Worm (Caenorhabditis elegans) whole organism, young adult: ENCODE results near the gene C36E6.8.
A peak's percentile ranks its signal among the peaks of the same experiment; 100 is the strongest.

Source experiments
- B0035.1 ChIP-seq: sonication (generic microtip); optimal IDR thresholded peaks from 2 replicates; lab custom pipeline; 2016; ENCODE audit warnings: missing genetic modification characterization, mild to moderate bottlenecking, missing compliant biosample characterization, missing genotype, missing genetic modification reagents
- C17E4.6 ChIP-seq: fragments of 200-800 bp; sonication (Bioruptor generic); IDR thresholded peaks from 2 replicates; pipeline ENCODE4 v1.3.6; 2022; ENCODE audit warnings: missing genetic modification reagents, missing genetic modification characterization, missing compliant biosample characterization
- D2030.7 ChIP-seq: fragments of 200-800 bp; sonication (Bioruptor generic); IDR thresholded peaks from 2 replicates; pipeline ENCODE4 v1.3.6; 2022; ENCODE audit warnings: missing genetic modification reagents, missing genetic modification characterization, missing compliant biosample characterization
- F37B4.10 ChIP-seq: fragments of 200-800 bp; sonication (Bioruptor generic); IDR thresholded peaks from 2 replicates; pipeline ENCODE4 v1.3.6; 2022; ENCODE audit warnings: missing genetic modification characterization, missing compliant biosample characterization
- F55B11.4 ChIP-seq: sonication (generic microtip); optimal IDR thresholded peaks from 2 replicates; lab custom pipeline; 2016; ENCODE audit warnings: missing compliant biosample characterization, missing genetic modification characterization, borderline replicate concordance; ENCODE audit not compliant: insufficient read depth
- F57C9.4 ChIP-seq: sonication (generic microtip); optimal IDR thresholded peaks from 2 replicates; lab custom pipeline; 2017; ENCODE audit warnings: mild to moderate bottlenecking, missing genetic modification characterization, missing compliant biosample characterization
- K11D2.4 ChIP-seq: fragments of 200-800 bp; sonication (Bioruptor generic); IDR thresholded peaks from 2 replicates; pipeline ENCODE4 v1.3.6; 2022; ENCODE audit warnings: missing genetic modification reagents, missing genetic modification characterization, missing compliant biosample characterization
- Y53F4B.3 ChIP-seq: fragments of 200-800 bp; sonication (Bioruptor generic); IDR thresholded peaks from 2 replicates; pipeline ENCODE4 v1.3.6; 2022; ENCODE audit warnings: missing genetic modification reagents, missing genetic modification characterization, missing compliant biosample characterization
- akir-1 ChIP-seq: fragments of 200-800 bp; sonication (Bioruptor generic); optimal IDR thresholded peaks from 2 replicates; lab custom pipeline; 2018; ENCODE audit warnings: mild to moderate bottlenecking, missing genetic modification characterization, moderate library complexity, missing compliant biosample characterization
- ama-1 ChIP-seq, 3 experiments: fragments of 150-350 bp in 1 of 3; sonication (generic microtip) in 2 of 3; optimal IDR thresholded peaks; 2 replicates each; lab custom pipeline; 2014 to 2018; ENCODE audit warnings: missing biosample characterization in 2 of 3, missing genetic modification characterization in 2 of 3, missing genetic modification reagents in 2 of 3
- attf-5 ChIP-seq: fragments of 200-800 bp; sonication (Bioruptor generic); optimal IDR thresholded peaks from 2 replicates; lab custom pipeline; 2018; ENCODE audit warnings: mild to moderate bottlenecking, missing genetic modification characterization, missing compliant biosample characterization
- cebp-1 ChIP-seq, 2 experiments: fragments of 200-800 bp in 1 of 2; sonication (Bioruptor generic) in 1 of 2; sonication (generic microtip) in 1 of 2; IDR thresholded peaks in 1 of 2; optimal IDR thresholded peaks in 1 of 2; 2 replicates each; pipeline versions ENCODE4 v1.3.6 to Lab custom; 2017 to 2022; ENCODE audit warnings: missing compliant biosample characterization in 2 of 2, missing genetic modification characterization in 2 of 2, mild to moderate bottlenecking in 1 of 2, missing genetic modification reagents in 1 of 2, moderate library complexity in 1 of 2
- ceh-79 ChIP-seq: sonication (generic microtip); optimal IDR thresholded peaks from 2 replicates; lab custom pipeline; 2017; ENCODE audit warnings: mild to moderate bottlenecking, missing genetic modification characterization, missing compliant biosample characterization
- egl-18 ChIP-seq: fragments of 200-800 bp; sonication (Bioruptor generic); IDR thresholded peaks from 2 replicates; pipeline ENCODE4 v1.3.6; 2022; ENCODE audit warnings: missing genetic modification reagents, missing genetic modification characterization, missing compliant biosample characterization
- ekl-4 ChIP-seq: fragments of 200-800 bp; sonication (Bioruptor generic); IDR thresholded peaks from 2 replicates; pipeline ENCODE4 v1.3.6; 2022; ENCODE audit warnings: missing genetic modification reagents, missing genetic modification characterization, missing compliant biosample characterization
- hmg-1.2 ChIP-seq: fragments of 200-800 bp; sonication (Bioruptor generic); IDR thresholded peaks from 2 replicates; pipeline ENCODE4 v1.3.6; 2022; ENCODE audit warnings: missing genetic modification reagents, missing genetic modification characterization, missing compliant biosample characterization
- let-607 ChIP-seq, 2 experiments: fragments of 200-800 bp in 1 of 2; sonication (Bioruptor generic) in 1 of 2; sonication (generic microtip) in 1 of 2; optimal IDR thresholded peaks; 2 replicates each; lab custom pipeline; 2016 to 2018; ENCODE audit warnings: mild to moderate bottlenecking in 2 of 2, missing compliant biosample characterization in 2 of 2, missing genetic modification characterization in 2 of 2, moderate library complexity in 2 of 2, missing genotype in 1 of 2
- lin-26 ChIP-seq: fragments of 200-800 bp; sonication (Bioruptor generic); IDR thresholded peaks from 2 replicates; pipeline ENCODE4 v1.3.6; 2022; ENCODE audit warnings: missing genetic modification reagents, missing genetic modification characterization, missing compliant biosample characterization
- lin-35 ChIP-seq, 3 experiments: fragments of 150-350 bp in 2 of 3; sonication (generic microtip) in 1 of 3; optimal IDR thresholded peaks; 2 replicates each; lab custom pipeline; 2014 to 2018; ENCODE audit warnings: missing biosample characterization in 3 of 3, missing genetic modification characterization in 3 of 3, missing genetic modification reagents in 3 of 3
- lin-40 ChIP-seq: sonication (generic microtip); optimal IDR thresholded peaks from 2 replicates; lab custom pipeline; 2016; ENCODE audit warnings: missing genetic modification characterization, mild to moderate bottlenecking, missing compliant biosample characterization, missing genotype, missing genetic modification reagents
- nfya-2 ChIP-seq: fragments of 200-800 bp; sonication (Bioruptor generic); IDR thresholded peaks from 2 replicates; pipeline ENCODE4 v1.3.6; 2022; ENCODE audit warnings: missing genetic modification reagents, missing genetic modification characterization, missing compliant biosample characterization
- nfyb-1 ChIP-seq: fragments of 200-800 bp; sonication (Bioruptor generic); IDR thresholded peaks from 2 replicates; pipeline ENCODE4 v1.3.6; 2022; ENCODE audit warnings: missing genetic modification reagents, missing genetic modification characterization, missing compliant biosample characterization
- nhr-120 ChIP-seq: fragments of 200-800 bp; sonication (Bioruptor generic); IDR thresholded peaks from 2 replicates; pipeline ENCODE4 v1.3.6; 2022; ENCODE audit warnings: missing genetic modification characterization, missing compliant biosample characterization
- rcor-1 ChIP-seq: fragments of 200-800 bp; sonication (Bioruptor generic); IDR thresholded peaks from 2 replicates; pipeline ENCODE4 v1.3.6; 2022; ENCODE audit warnings: missing genetic modification reagents, missing genetic modification characterization, missing compliant biosample characterization
- repo-1 ChIP-seq: sonication (generic microtip); optimal IDR thresholded peaks from 2 replicates; lab custom pipeline; 2017; ENCODE audit warnings: mild to moderate bottlenecking, missing genetic modification characterization, missing compliant biosample characterization
- rpc-1 ChIP-seq, 2 experiments: fragments of 150-350 bp in 1 of 2; sonication (generic microtip) in 1 of 2; optimal IDR thresholded peaks; 2 replicates each; lab custom pipeline; 2014 to 2018; ENCODE audit warnings: missing biosample characterization in 1 of 2, missing genetic modification characterization in 1 of 2, missing genetic modification reagents in 1 of 2, missing genotype in 1 of 2
- sdz-38 ChIP-seq: sonication (generic microtip); optimal IDR thresholded peaks from 2 replicates; lab custom pipeline; 2016; ENCODE audit warnings: missing genotype, missing genetic modification characterization, missing compliant biosample characterization
- snpc-1.1 ChIP-seq: sonication (generic microtip); optimal IDR thresholded peaks from 2 replicates; lab custom pipeline; 2017; ENCODE audit warnings: missing genetic modification characterization, mild to moderate bottlenecking, missing compliant biosample characterization, antibody characterized with exemption, moderate library complexity, missing genotype, missing genetic modification reagents; ENCODE audit not compliant: insufficient read depth
- snpc-3.4 ChIP-seq: sonication (generic microtip); optimal IDR thresholded peaks from 2 replicates; lab custom pipeline; 2017; ENCODE audit warnings: missing genetic modification characterization, mild to moderate bottlenecking, missing compliant biosample characterization, antibody characterized with exemption, moderate library complexity, missing genotype, missing genetic modification reagents
- snpc-4 ChIP-seq, 5 experiments: fragments of 150-350 bp in 1 of 5; sonication (generic microtip) in 4 of 5; optimal IDR thresholded peaks; 2 replicates each; lab custom pipeline; 2014 to 2018; ENCODE audit warnings: missing genetic modification characterization in 5 of 5, missing biosample characterization in 3 of 5, antibody characterized with exemption in 2 of 5, mild to moderate bottlenecking in 2 of 5, missing compliant biosample characterization in 2 of 5, missing genotype in 2 of 5, moderate library complexity in 2 of 5, missing genetic modification reagents in 1 of 5
- tbx-9 ChIP-seq: sonication (generic microtip); optimal IDR thresholded peaks from 2 replicates; lab custom pipeline; 2016; ENCODE audit warnings: borderline replicate concordance, missing genetic modification characterization, inconsistent platforms, missing compliant biosample characterization
- unc-62 ChIP-seq: fragments of 150-350 bp; optimal IDR thresholded peaks from 2 replicates; lab custom pipeline; 2014; ENCODE audit warnings: missing biosample characterization, missing genetic modification reagents, missing genetic modification characterization
- zim-3 ChIP-seq: sonication (generic microtip); optimal IDR thresholded peaks from 2 replicates; lab custom pipeline; 2017; ENCODE audit warnings: mild to moderate bottlenecking, missing genetic modification characterization, moderate library complexity, missing compliant biosample characterization
- ztf-22 ChIP-seq: fragments of 200-800 bp; sonication (Bioruptor generic); optimal IDR thresholded peaks from 2 replicates; lab custom pipeline; 2018; ENCODE audit warnings: mild to moderate bottlenecking, missing genetic modification characterization, moderate library complexity, missing compliant biosample characterization
- ztf-25 ChIP-seq: fragments of 200-800 bp; sonication (Bioruptor generic); IDR thresholded peaks from 2 replicates; pipeline ENCODE4 v1.3.6; 2022; ENCODE audit warnings: missing genetic modification reagents, missing genetic modification characterization, missing compliant biosample characterization
- ztf-6 ChIP-seq: fragments of 200-800 bp; sonication (Bioruptor generic); IDR thresholded peaks from 2 replicates; pipeline ENCODE4 v1.3.6; 2022; ENCODE audit warnings: missing genetic modification reagents, missing genetic modification characterization, missing compliant biosample characterization

C36E6.8 gene

DNA sequence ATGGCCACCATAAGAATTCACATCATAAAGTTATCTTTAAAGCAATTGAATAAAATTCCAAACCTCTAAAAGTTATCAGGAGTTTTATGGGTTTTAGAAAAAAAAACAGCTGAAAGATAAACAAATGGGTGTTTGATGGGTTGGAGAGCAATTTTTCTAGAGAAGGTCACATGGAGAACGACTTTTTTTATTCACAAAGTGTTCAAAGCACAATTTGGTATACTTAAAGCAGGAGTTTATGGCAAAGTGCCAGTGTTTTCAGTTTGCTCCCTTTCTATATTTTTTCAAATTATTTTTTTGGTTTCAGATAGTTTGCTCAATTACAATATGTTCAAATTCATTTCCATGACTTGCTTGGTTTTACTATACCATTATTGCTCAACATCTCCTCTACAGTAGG, 37.2 kb upstream of the C36E6.8 start, which contains the start of gene F11C7.6:
Gene F11C7.6, plus strand, starts transcription at position 301 of the 400 bp plus-strand sequence.
- no peak for TF ChIP-seq cebp-1 (GFP tag; IDR thresholded peaks at IDR 0.05; lab: Robert Waterston, UW)
- TF ChIP-seq cebp-1 (tag; optimal IDR thresholded peaks at IDR 0.05; lab: Kevin White, UChicago), result no peak
- TF ChIP-seq unc-62, result no peak
- no peak for TF ChIP-seq ama-1 (optimal IDR thresholded peaks at IDR 0.05; lab: Kevin White, UChicago)
- TF ChIP-seq ama-1 (GFP tag; optimal IDR thresholded peaks at IDR 0.05; lab: Kevin White, UChicago), result no peak
- TF ChIP-seq egl-18, result no peak
- TF ChIP-seq snpc-3.4, result no peak
- no peak for TF ChIP-seq nfyb-1 (GFP tag; lab: Robert Waterston, UW)
- no peak for TF ChIP-seq F57C9.4
- no peak for TF ChIP-seq Y53F4B.3 (GFP tag; lab: Robert Waterston, UW)
- no peak for TF ChIP-seq ceh-79 (tag; lab: Kevin White, UChicago)
- TF ChIP-seq nhr-120 (GFP tag; lab: Robert Waterston, UW), result no peak
- no peak for TF ChIP-seq rpc-1 (optimal IDR thresholded peaks at IDR 0.05; lab: Kevin White, UChicago)
- TF ChIP-seq rpc-1 (tag; optimal IDR thresholded peaks at IDR 0.05; lab: Kevin White, UChicago), result no peak
- TF ChIP-seq sdz-38 (tag; lab: Kevin White, UChicago), result no peak
- TF ChIP-seq C17E4.6 (GFP tag; lab: Robert Waterston, UW), result no peak
- no peak for TF ChIP-seq F37B4.10 (GFP tag; lab: Robert Waterston, UW)
- TF ChIP-seq D2030.7 (GFP tag; lab: Robert Waterston, UW), result no peak
- TF ChIP-seq snpc-1.1 (tag; lab: Kevin White, UChicago), result no peak
- no peak for TF ChIP-seq nfya-2
- no peak for TF ChIP-seq ztf-22
- TF ChIP-seq K11D2.4 (GFP tag; lab: Robert Waterston, UW), result no peak

DNA sequence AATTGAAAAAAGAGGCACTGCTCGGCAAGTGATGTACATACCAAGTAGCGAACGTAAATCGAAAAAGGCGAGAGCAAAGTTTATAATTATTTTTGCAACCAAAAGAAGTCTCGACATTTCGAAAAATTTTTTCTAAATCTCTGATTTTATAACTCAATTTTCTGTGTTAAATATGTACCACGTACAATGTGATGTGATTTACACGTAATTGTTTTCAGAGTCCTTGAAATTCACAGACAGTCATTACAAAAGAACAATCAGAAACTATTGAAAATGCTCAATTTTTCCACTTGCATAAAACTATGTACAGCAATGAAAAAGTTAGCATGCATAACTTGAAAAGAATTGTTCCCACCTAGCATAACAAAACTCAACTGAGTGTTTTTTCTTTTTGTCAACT, 35.4 kb upstream of the C36E6.8 start:
- TF ChIP-seq lin-40 (no peak), attf-5 (GFP tag; lab: Kevin White, UChicago) (no peak), zim-3 (no peak), lin-35 (GFP tag; optimal IDR thresholded peaks at IDR 0.05; lab: Kevin White, UChicago) (no peak), ekl-4 (GFP tag; lab: Robert Waterston, UW) (no peak), K11D2.4 (GFP tag; lab: Robert Waterston, UW) (no peak), ztf-25 (GFP tag; lab: Robert Waterston, UW) (no peak), repo-1 (no peak)

DNA sequence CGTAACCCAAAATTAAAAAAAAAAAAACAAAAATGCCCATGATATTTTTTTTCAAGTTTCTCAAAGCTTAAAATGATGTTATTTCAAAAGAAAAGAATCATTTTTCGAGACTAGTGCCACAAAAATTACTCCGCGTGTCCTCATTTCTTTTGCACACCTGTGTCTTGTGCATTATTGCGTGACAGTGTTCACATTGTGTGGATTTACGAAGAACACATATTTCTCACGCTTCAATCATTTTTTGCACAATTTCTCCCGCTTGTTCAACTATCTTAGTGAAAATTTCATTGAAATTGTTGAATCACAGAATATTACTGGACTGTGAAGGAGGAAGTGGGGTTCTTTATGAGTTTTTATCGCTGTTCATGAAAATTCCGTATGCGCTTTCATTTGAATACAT, 29.6 kb upstream of the C36E6.8 start:
- TF ChIP-seq rcor-1 (no peak), let-607 (tag; optimal IDR thresholded peaks at IDR 0.05; lab: Kevin White, UChicago) (peak; percentile 59 to 60)
- TF ChIP-seq, all 124 proteins: peak for 1

DNA sequence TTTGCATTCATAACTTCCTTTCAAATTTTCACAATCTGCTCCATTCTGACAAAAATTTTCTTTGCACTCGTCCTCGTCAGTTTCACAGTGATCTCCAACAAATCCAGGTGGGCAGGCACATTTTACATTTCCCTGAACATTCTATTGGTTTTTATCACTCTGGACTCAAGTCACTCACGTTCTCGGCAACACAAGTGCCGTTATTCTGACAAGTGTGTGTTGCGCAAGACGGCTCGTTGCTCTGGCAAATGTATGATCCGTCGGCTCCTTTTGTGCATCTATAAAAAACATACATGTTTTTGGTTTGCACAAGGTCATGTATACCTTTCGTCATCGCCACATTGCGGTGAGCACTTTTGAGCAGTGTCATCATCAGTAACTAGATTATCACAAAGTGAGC, 25.8 kb upstream of the C36E6.8 start:
- no peak for TF ChIP-seq hmg-1.2
- TF ChIP-seq B0035.1 (tag; lab: Kevin White, UChicago), result no peak
- no peak for TF ChIP-seq egl-18
- no peak for TF ChIP-seq tbx-9 (tag; lab: Kevin White, UChicago)
- TF ChIP-seq ztf-22, result no peak
- no peak for TF ChIP-seq F55B11.4 (tag; lab: Kevin White, UChicago)
- TF ChIP-seq lin-26 (GFP tag; lab: Robert Waterston, UW), result no peak
- no peak for TF ChIP-seq akir-1 (GFP tag; lab: Kevin White, UChicago)
- TF ChIP-seq ztf-6 (GFP tag; lab: Robert Waterston, UW), result no peak
- no peak for TF ChIP-seq snpc-4 (GFP tag; optimal IDR thresholded peaks at IDR 0.05; lab: Kevin White, UChicago)
- no peak for TF ChIP-seq snpc-4 (tag; optimal IDR thresholded peaks at IDR 0.05; lab: Kevin White, UChicago)
